Worm (Caenorhabditis elegans): Measurements from ENCODE around the gene ZK863.1.
A peak's percentile ranks its signal among the peaks of the same experiment; 100 is the strongest.

Gene ZK863.1

ce11 chrV:12190943-12191569 is 21.0 kb upstream of the ZK863.1 start, which contains the start of gene dpy-30 (continued):
- TF ChIP-seq R02D3.7 (tag; optimal IDR thresholded peaks at IDR 0.05) = no peak
- peak; percentile 86 for TF ChIP-seq pha-4 (tag; optimal IDR thresholded peaks at IDR 0.05)
- peak; percentile 42 for TF ChIP-seq elt-2 (tag; optimal IDR thresholded peaks at IDR 0.05)
- TF ChIP-seq ceh-82 (tag; optimal IDR thresholded peaks at IDR 0.05) = no peak
- no peak for TF ChIP-seq ztf-11 (tag; optimal IDR thresholded peaks at IDR 0.05)
- no peak for TF ChIP-seq daf-12 (tag; optimal IDR thresholded peaks at IDR 0.05)
- no peak for TF ChIP-seq skn-1 (tag; optimal IDR thresholded peaks at IDR 0.05)
- TF ChIP-seq ceh-28 (tag; optimal IDR thresholded peaks at IDR 0.05) = peak; percentile 38
- TF ChIP-seq nhr-23 (tag; optimal IDR thresholded peaks at IDR 0.05) = peak; percentile 38
- no peak for TF ChIP-seq fkh-2 (tag; optimal IDR thresholded peaks at IDR 0.05)
- TF ChIP-seq nhr-28 (tag; optimal IDR thresholded peaks at IDR 0.05) = no peak
- no peak for TF ChIP-seq nhr-11 (tag; optimal IDR thresholded peaks at IDR 0.05)
- TF ChIP-seq unc-39 (tag; optimal IDR thresholded peaks at IDR 0.05) = no peak
- TF ChIP-seq egl-27 (tag; optimal IDR thresholded peaks at IDR 0.05) = no peak
- no peak for TF ChIP-seq zag-1 (tag; optimal IDR thresholded peaks at IDR 0.05)
- peak; percentile 82 for TF ChIP-seq nfya-1 (tag; optimal IDR thresholded peaks at IDR 0.05; ENCODE audit: insufficient read depth)
- TF ChIP-seq ama-1 (optimal IDR thresholded peaks at IDR 0.05) = no peak
- TF ChIP-seq egl-5 (tag; optimal IDR thresholded peaks at IDR 0.05) = no peak

- TF ChIP-seq nhr-76 (tag; optimal IDR thresholded peaks at IDR 0.05) (no peak), nhr-28 (tag; optimal IDR thresholded peaks at IDR 0.05) (no peak), pha-4 (tag; optimal IDR thresholded peaks at IDR 0.05) (peak; percentile 76)
These were observed 18.8 kb upstream of the ZK863.1 start for ce11 chrV:12188830-12189229.

- TF ChIP-seq hmg-11 (tag; optimal IDR thresholded peaks at IDR 0.05) = no peak
- TF ChIP-seq nhr-23 (tag; optimal IDR thresholded peaks at IDR 0.05) = no peak
- TF ChIP-seq pha-4 (tag; optimal IDR thresholded peaks at IDR 0.05) = peak; percentile 91
- no peak for TF ChIP-seq daf-12 (tag; optimal IDR thresholded peaks at IDR 0.05)
- TF ChIP-seq tbx-2 (tag; optimal IDR thresholded peaks at IDR 0.05) = no peak
- TF ChIP-seq ztf-11 (tag; optimal IDR thresholded peaks at IDR 0.05) = no peak
These were observed 17.3 kb upstream of the ZK863.1 start, which contains the start of gene ZK863.8 for ce11 chrV:12187344-12187743. ZK863.8 (minus strand) TSS chrV:12187516.

ce11 chrV:12184308-12184999 is 14.4 kb upstream of the ZK863.1 start, which contains the start of gene srd-4:
srd-4 (plus strand) TSS chrV:12184949.
- TF ChIP-seq nhr-25 (tag; optimal IDR thresholded peaks at IDR 0.05) = no peak
- TF ChIP-seq lin-15B (tag; optimal IDR thresholded peaks at IDR 0.05) = peak; percentile 4
- TF ChIP-seq nhr-237 (tag; optimal IDR thresholded peaks at IDR 0.05) = no peak
- no peak for TF ChIP-seq lsy-12 (tag; optimal IDR thresholded peaks at IDR 0.05)
- TF ChIP-seq sea-2 (GFP tag; optimal IDR thresholded peaks at IDR 0.05) = no peak
- no peak for TF ChIP-seq unc-62 (GFP tag; optimal IDR thresholded peaks at IDR 0.05)
- TF ChIP-seq ceh-16 (tag; optimal IDR thresholded peaks at IDR 0.05) = no peak
- no peak for TF ChIP-seq fos-1 (tag; optimal IDR thresholded peaks at IDR 0.05)
- no peak for TF ChIP-seq snpc-4 (tag; optimal IDR thresholded peaks at IDR 0.05)
- TF ChIP-seq nhr-23 (tag; optimal IDR thresholded peaks at IDR 0.05) = peak; percentile 0
- TF ChIP-seq elt-2 (tag; optimal IDR thresholded peaks at IDR 0.05) = no peak

- TF ChIP-seq elt-2 (tag; optimal IDR thresholded peaks at IDR 0.05) (no peak), mml-1 (tag; optimal IDR thresholded peaks at IDR 0.05) (no peak), nhr-237 (tag; optimal IDR thresholded peaks at IDR 0.05) (no peak), R02D3.7 (tag; optimal IDR thresholded peaks at IDR 0.05) (no peak), ztf-11 (tag; optimal IDR thresholded peaks at IDR 0.05) (no peak), unc-39 (tag; optimal IDR thresholded peaks at IDR 0.05) (no peak), mdl-1 (tag; optimal IDR thresholded peaks at IDR 0.05) (no peak), jun-1 (tag; optimal IDR thresholded peaks at IDR 0.05) (no peak), unc-62 (GFP tag; optimal IDR thresholded peaks at IDR 0.05) (no peak), pqm-1 (tag; optimal IDR thresholded peaks at IDR 0.05) (no peak), ZK546.5 (tag; optimal IDR thresholded peaks at IDR 0.05) (no peak), nhr-43 (tag; optimal IDR thresholded peaks at IDR 0.05; ENCODE audit: poor library complexity, severe bottlenecking) (no peak), nhr-12 (tag; optimal IDR thresholded peaks at IDR 0.05) (no peak), lsy-12 (tag; optimal IDR thresholded peaks at IDR 0.05) (no peak), sea-2 (GFP tag; optimal IDR thresholded peaks at IDR 0.05) (no peak), lin-15B (tag; optimal IDR thresholded peaks at IDR 0.05) (no peak), elt-3 (tag; optimal IDR thresholded peaks at IDR 0.05) (no peak)
These were observed 13.8 kb upstream of the ZK863.1 start, which contains the start of gene usip-1 for ce11 chrV:12183854-12184253. usip-1 (minus strand) TSS chrV:12184194.

Data from whole organism, L3 larva.